Worm (Caenorhabditis elegans): ENCODE data around the gene F58F12.12.

Gene F58F12.12

ce11 chrII:6355396-6356346, 25.3 kb upstream of the F58F12.12 start, which contains the start of gene C32D5.11 (continued):
- TF ChIP-seq ceh-63 (GFP tag; optimal IDR thresholded peaks at IDR 0.05) (no peak), Y116A8C.19 (tag; optimal IDR thresholded peaks at IDR 0.05; ENCODE audit: borderline replicate concordance) (no peak), ceh-88 (GFP tag; IDR thresholded peaks at IDR 0.05) (no peak), efl-3 (GFP tag; optimal IDR thresholded peaks at IDR 0.05) (no peak), xbp-1 (tag; optimal IDR thresholded peaks at IDR 0.05) (peak; percentile 79), ztf-11 (tag; optimal IDR thresholded peaks at IDR 0.05) (no peak), nhr-77 (tag; optimal IDR thresholded peaks at IDR 0.05) (peak; percentile 72), elt-3 (tag; optimal IDR thresholded peaks at IDR 0.05) (peak in 2 of 6 experiments; percentile 17 to 45), mef-2 (tag; optimal IDR thresholded peaks at IDR 0.05) (no peak), nhr-71 (tag; optimal IDR thresholded peaks at IDR 0.05) (peak; percentile 89), vab-15 (tag; optimal IDR thresholded peaks at IDR 0.05) (no peak), lin-13 (GFP tag; optimal IDR thresholded peaks at IDR 0.05) (peak; percentile 69), tlp-1 (tag; optimal IDR thresholded peaks at IDR 0.05) (no peak), pqm-1 (tag; optimal IDR thresholded peaks at IDR 0.05) (no peak), C34B4.2 (tag; optimal IDR thresholded peaks at IDR 0.05) (no peak), C04F5.9 (tag; optimal IDR thresholded peaks at IDR 0.05) (peak; percentile 8), fkh-8 (tag; optimal IDR thresholded peaks at IDR 0.05) (peak; percentile 91), dpl-1 (GFP tag; optimal IDR thresholded peaks at IDR 0.05) (peak; percentile 49 to 81 (median 78)), irx-1 (tag; optimal IDR thresholded peaks at IDR 0.05) (peak; percentile 63), nhr-11 (tag; optimal IDR thresholded peaks at IDR 0.05) (no peak), C16A3.4 (tag; optimal IDR thresholded peaks at IDR 0.05) (peak; percentile 90), jun-1 (tag; optimal IDR thresholded peaks at IDR 0.05) (peak; percentile 48), nhr-90 (tag; optimal IDR thresholded peaks at IDR 0.05; ENCODE audit: poor library complexity) (peak; percentile 47), pax-3 (tag; optimal IDR thresholded peaks at IDR 0.05) (peak; percentile 17), unc-62 (GFP tag; optimal IDR thresholded peaks at IDR 0.05) (no peak), pag-3 (tag; optimal IDR thresholded peaks at IDR 0.05; ENCODE audit: borderline replicate concordance, insufficient read depth) (peak; percentile 1), egl-27 (tag; optimal IDR thresholded peaks at IDR 0.05) (no peak), mab-9 (GFP tag; IDR thresholded peaks at IDR 0.05) (no peak), fos-1 (tag; optimal IDR thresholded peaks at IDR 0.05) (peak; percentile 35), aly-2 (tag; optimal IDR thresholded peaks at IDR 0.05) (no peak), isw-1 (GFP tag; IDR thresholded peaks at IDR 0.05) (peak; percentile 63), dsc-1 (tag; optimal IDR thresholded peaks at IDR 0.05) (peak; percentile 68), nhr-47 (tag; optimal IDR thresholded peaks at IDR 0.05) (peak; percentile 84), unc-130 (tag; optimal IDR thresholded peaks at IDR 0.05) (peak; percentile 49), lin-15B (tag; optimal IDR thresholded peaks at IDR 0.05) (peak; percentile 57), zag-1 (tag; optimal IDR thresholded peaks at IDR 0.05) (no peak), lin-14 (GFP tag; optimal IDR thresholded peaks at IDR 0.05) (peak; percentile 91), nhr-84 (tag; optimal IDR thresholded peaks at IDR 0.05) (no peak), skn-1 (tag; optimal IDR thresholded peaks at IDR 0.05) (peak; percentile 54), zip-4 (GFP tag; optimal IDR thresholded peaks at IDR 0.05) (no peak), ceh-8 (GFP tag; optimal IDR thresholded peaks at IDR 0.05) (no peak), mep-1 (tag; optimal IDR thresholded peaks at IDR 0.05) (peak; percentile 85), ces-1 (GFP tag; optimal IDR thresholded peaks at IDR 0.05) (no peak), nhr-76 (tag; optimal IDR thresholded peaks at IDR 0.05) (no peak), lsy-2 (tag; optimal IDR thresholded peaks at IDR 0.05) (peak; percentile 82 to 86)
